2 worm cellular contexts compared by ENCODE assay signal in the genomic region with DNA sequence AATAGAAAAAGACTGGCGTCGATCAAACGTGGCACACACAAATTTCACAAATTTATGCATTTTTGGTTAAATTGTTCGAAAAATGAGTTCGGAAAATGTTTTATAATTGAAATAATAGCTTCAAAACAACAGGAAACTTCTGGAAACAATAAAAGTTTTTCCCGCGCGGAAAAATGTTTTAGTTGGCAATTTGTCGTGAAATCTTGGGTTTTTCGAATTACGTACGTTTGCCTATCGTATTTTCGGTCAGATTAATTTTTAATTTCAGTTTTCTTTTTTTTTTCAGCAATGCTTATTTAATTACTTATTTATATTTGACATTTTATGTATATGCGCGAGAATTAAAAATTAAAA.
TF ChIP-seq lines count a peak whose summit lies in the region.

No protein-coding gene starts in this region.

TF ChIP-seq in whole organism, L4 larva, 104 proteins besides CTCF, POLR2A, EP300 and RAD21:
- TF ChIP-seq sdz-12 (GFP tag; optimal IDR thresholded peaks at IDR 0.05; lab: Kevin White, UChicago): no peak
- 0 out of 2 replicates have a peak, but pooled peaks have one; percentile 9 for TF ChIP-seq Y48G9A.11 (GFP tag; IDR thresholded peaks at IDR 0.05; lab: Robert Waterston, UW)
TF ChIP-seq in whole organism, L4 larva: peak in this region for 1.

TF ChIP-seq in whole organism, young adult, 124 proteins besides CTCF, POLR2A, EP300 and RAD21 (continues in another document):
- TF ChIP-seq hlh-26 (GFP tag; conservative IDR thresholded peaks at IDR 0.05; lab: Robert Waterston, UW) (no peak), K11D2.4 (GFP tag; IDR thresholded peaks at IDR 0.05; lab: Robert Waterston, UW) (no peak), ekl-4 (GFP tag; IDR thresholded peaks at IDR 0.05; lab: Robert Waterston, UW) (no peak), ztf-26 (tag; optimal IDR thresholded peaks at IDR 0.05; lab: Kevin White, UChicago) (no peak), K12H6.12 (tag; optimal IDR thresholded peaks at IDR 0.05; lab: Kevin White, UChicago) (no peak), snpc-1.1 (tag; optimal IDR thresholded peaks at IDR 0.05; lab: Kevin White, UChicago; ENCODE audit: insufficient read depth) (no peak), D2030.7 (GFP tag; IDR thresholded peaks at IDR 0.05; lab: Robert Waterston, UW) (peak; percentile 67), ztf-6 (GFP tag; IDR thresholded peaks at IDR 0.05; lab: Robert Waterston, UW) (no peak), B0261.1 (tag; optimal IDR thresholded peaks at IDR 0.05; lab: Kevin White, UChicago) (no peak), pha-4 (tag; optimal IDR thresholded peaks at IDR 0.05; lab: Kevin White, UChicago) (no peak), ets-4 (GFP tag; optimal IDR thresholded peaks at IDR 0.05; lab: Kevin White, UChicago) (no peak), nhr-120 (GFP tag; IDR thresholded peaks at IDR 0.05; lab: Robert Waterston, UW) (no peak), lin-54 (GFP tag; optimal IDR thresholded peaks at IDR 0.05; lab: Kevin White, UChicago) (peak; percentile 9), nhr-27 (tag; optimal IDR thresholded peaks at IDR 0.05; lab: Kevin White, UChicago) (no peak), Y95B8A.8 (GFP tag; IDR thresholded peaks at IDR 0.05; lab: Robert Waterston, UW) (no peak), snpc-3.4 (tag; optimal IDR thresholded peaks at IDR 0.05; lab: Kevin White, UChicago) (no peak), lsl-1 (GFP tag; optimal IDR thresholded peaks at IDR 0.05; lab: Kevin White, UChicago) (peak; percentile 61), hmg-1.2 (GFP tag; IDR thresholded peaks at IDR 0.05; lab: Robert Waterston, UW) (no peak), F55B11.4 (tag; optimal IDR thresholded peaks at IDR 0.05; lab: Kevin White, UChicago; ENCODE audit: borderline replicate concordance, insufficient read depth) (no peak), madf-6 (GFP tag; IDR thresholded peaks at IDR 0.05; lab: Robert Waterston, UW) (peak; percentile 84), F37B4.10 (GFP tag; IDR thresholded peaks at IDR 0.05; lab: Robert Waterston, UW) (no peak), sptf-2 (GFP tag; optimal IDR thresholded peaks at IDR 0.05; lab: Kevin White, UChicago) (no peak), attf-6 (GFP tag; IDR thresholded peaks at IDR 0.05; lab: Robert Waterston, UW) (no peak), efl-1 (GFP tag; optimal IDR thresholded peaks at IDR 0.05; lab: Kevin White, UChicago) (peak; percentile 85), egrh-3 (GFP tag; IDR thresholded peaks at IDR 0.05; lab: Robert Waterston, UW) (no peak), nhr-80 (tag; optimal IDR thresholded peaks at IDR 0.05; lab: Kevin White, UChicago) (no peak), ceh-91 (GFP tag; IDR thresholded peaks at IDR 0.05; lab: Robert Waterston, UW) (peak; percentile 58; the same call in 1 of the 2 replicates), athp-1 (tag; optimal IDR thresholded peaks at IDR 0.05; lab: Kevin White, UChicago) (no peak), dox-1 (GFP tag; IDR thresholded peaks at IDR 0.05; lab: Robert Waterston, UW) (no peak), Y53F4B.3 (GFP tag; IDR thresholded peaks at IDR 0.05; lab: Robert Waterston, UW) (no peak), lin-26 (GFP tag; IDR thresholded peaks at IDR 0.05; lab: Robert Waterston, UW) (no peak), nfya-2 (GFP tag; IDR thresholded peaks at IDR 0.05; lab: Robert Waterston, UW) (no peak), hlh-12 (tag; optimal IDR thresholded peaks at IDR 0.05; lab: Kevin White, UChicago) (no peak), zfh-2 (GFP tag; conservative IDR thresholded peaks at IDR 0.05; lab: Robert Waterston, UW) (no peak), zim-3 (tag; optimal IDR thresholded peaks at IDR 0.05; lab: Kevin White, UChicago) (no peak), gei-17 (GFP tag; optimal IDR thresholded peaks at IDR 0.05; lab: Kevin White, UChicago) (no peak), ztf-18 (tag; optimal IDR thresholded peaks at IDR 0.05; lab: Kevin White, UChicago) (no peak), ztf-3 (GFP tag; optimal IDR thresholded peaks at IDR 0.05; lab: Kevin White, UChicago) (no peak), aptf-3 (GFP tag; IDR thresholded peaks at IDR 0.05; lab: Robert Waterston, UW) (no peak), dpff-1 (tag; optimal IDR thresholded peaks at IDR 0.05; lab: Kevin White, UChicago) (no peak), nhr-90 (tag; optimal IDR thresholded peaks at IDR 0.05; lab: Kevin White, UChicago) (no peak), madf-3 (GFP tag; IDR thresholded peaks at IDR 0.05; lab: Robert Waterston, UW) (no peak), T07F8.4 (tag; optimal IDR thresholded peaks at IDR 0.05; lab: Kevin White, UChicago) (no peak), rec-8 (tag; optimal IDR thresholded peaks at IDR 0.05; lab: Kevin White, UChicago) (no peak), Y53G8AR.9 (GFP tag; conservative IDR thresholded peaks at IDR 0.05; lab: Robert Waterston, UW) (no peak), B0035.1 (tag; optimal IDR thresholded peaks at IDR 0.05; lab: Kevin White, UChicago) (no peak), lir-1 (GFP tag; conservative IDR thresholded peaks at IDR 0.05; lab: Robert Waterston, UW) (no peak), lin-35 (GFP tag; optimal IDR thresholded peaks at IDR 0.05; lab: Kevin White, UChicago) (no peak), fkh-3 (tag; optimal IDR thresholded peaks at IDR 0.05; lab: Kevin White, UChicago) (no peak), F39B2.1 (GFP tag; IDR thresholded peaks at IDR 0.05; lab: Robert Waterston, UW) (no peak), F57C9.4 (tag; optimal IDR thresholded peaks at IDR 0.05; lab: Kevin White, UChicago) (no peak), ccch-3 (GFP tag; optimal IDR thresholded peaks at IDR 0.05; lab: Kevin White, UChicago) (no peak), atf-7 (tag; optimal IDR thresholded peaks at IDR 0.05; lab: Kevin White, UChicago) (no peak), somi-1 (GFP tag; optimal IDR thresholded peaks at IDR 0.05; lab: Kevin White, UChicago) (no peak), F10E7.11 (tag; optimal IDR thresholded peaks at IDR 0.05; lab: Kevin White, UChicago) (no peak), mes-4 (tag; optimal IDR thresholded peaks at IDR 0.05; lab: Kevin White, UChicago) (no peak), let-526 (GFP tag; IDR thresholded peaks at IDR 0.05; lab: Robert Waterston, UW) (no peak), xnd-1 (tag; optimal IDR thresholded peaks at IDR 0.05; lab: Kevin White, UChicago) (peak; percentile 15), C06A6.2 (GFP tag; conservative IDR thresholded peaks at IDR 0.05; lab: Robert Waterston, UW) (no peak), hmg-20 (GFP tag; IDR thresholded peaks at IDR 0.05; lab: Robert Waterston, UW) (no peak), die-1 (tag; optimal IDR thresholded peaks at IDR 0.05; lab: Kevin White, UChicago) (no peak), dpl-1 (GFP tag; optimal IDR thresholded peaks at IDR 0.05; lab: Kevin White, UChicago) (peak; percentile 73), nfyb-1 (GFP tag; IDR thresholded peaks at IDR 0.05; lab: Robert Waterston, UW) (no peak), snpc-4 (GFP tag; optimal IDR thresholded peaks at IDR 0.05; lab: Kevin White, UChicago) (no peak), snpc-4 (tag; optimal IDR thresholded peaks at IDR 0.05; lab: Kevin White, UChicago) (no peak), madf-8 (GFP tag; conservative IDR thresholded peaks at IDR 0.05; lab: Robert Waterston, UW) (peak; percentile 64), nhr-179 (tag; optimal IDR thresholded peaks at IDR 0.05; lab: Kevin White, UChicago) (no peak), ztf-22 (GFP tag; optimal IDR thresholded peaks at IDR 0.05; lab: Kevin White, UChicago) (no peak), pbrm-1 (GFP tag; IDR thresholded peaks at IDR 0.05; lab: Robert Waterston, UW) (no peak), cebp-2 (GFP tag; IDR thresholded peaks at IDR 0.05; lab: Robert Waterston, UW) (no peak), let-607 (tag; optimal IDR thresholded peaks at IDR 0.05; lab: Kevin White, UChicago) (no peak), aptf-2 (GFP tag; conservative IDR thresholded peaks at IDR 0.05; lab: Robert Waterston, UW) (no peak), ztf-28 (GFP tag; IDR thresholded peaks at IDR 0.05; lab: Robert Waterston, UW) (no peak), sea-2 (GFP tag; IDR thresholded peaks at IDR 0.05; lab: Robert Waterston, UW) (no peak), C17E4.6 (GFP tag; IDR thresholded peaks at IDR 0.05; lab: Robert Waterston, UW) (no peak), hsf-1 (GFP tag; IDR thresholded peaks at IDR 0.05; lab: Robert Waterston, UW) (peak; percentile 96), ceh-58 (GFP tag; IDR thresholded peaks at IDR 0.05; lab: Robert Waterston, UW) (no peak), F33H1.4 (GFP tag; IDR thresholded peaks at IDR 0.05; lab: Robert Waterston, UW) (peak; percentile 61), bed-2 (GFP tag; IDR thresholded peaks at IDR 0.05; lab: Robert Waterston, UW) (no peak), attf-5 (GFP tag; optimal IDR thresholded peaks at IDR 0.05; lab: Kevin White, UChicago) (no peak), B0019.2 (GFP tag; conservative IDR thresholded peaks at IDR 0.05; lab: Robert Waterston, UW) (peak; percentile 70), ama-1 (optimal IDR thresholded peaks at IDR 0.05; lab: Kevin White, UChicago) (no peak), ama-1 (GFP tag; optimal IDR thresholded peaks at IDR 0.05; lab: Kevin White, UChicago) (no peak), ceh-27 (GFP tag; optimal IDR thresholded peaks at IDR 0.05; lab: Kevin White, UChicago) (no peak), sdz-38 (tag; optimal IDR thresholded peaks at IDR 0.05; lab: Kevin White, UChicago) (no peak), rpc-1 (optimal IDR thresholded peaks at IDR 0.05; lab: Kevin White, UChicago) (no peak), rpc-1 (tag; optimal IDR thresholded peaks at IDR 0.05; lab: Kevin White, UChicago) (no peak), Y67H2A.10 (GFP tag; conservative IDR thresholded peaks at IDR 0.05; lab: Robert Waterston, UW) (no peak), chd-7 (tag; optimal IDR thresholded peaks at IDR 0.05; lab: Kevin White, UChicago) (no peak), ceh-40 (GFP tag; IDR thresholded peaks at IDR 0.05; lab: Robert Waterston, UW) (no peak), bed-1 (GFP tag; IDR thresholded peaks at IDR 0.05; lab: Robert Waterston, UW) (no peak)
